Fruit fly (Drosophila melanogaster) whole organism, embryonic: Measurements from ENCODE around the gene ImpL1.

Source experiments
- Aef1 ChIP-seq: fragments of 200-800 bp; sonication (Bioruptor generic); IDR thresholded peaks from 3 replicates; pipeline ENCODE4 v1.3.6; 2022; ENCODE audit warnings: missing biosample characterization, missing genetic modification characterization
- Bgb ChIP-seq: fragments of 200-800 bp; sonication (Bioruptor generic); IDR thresholded peaks from 2 replicates; pipeline ENCODE4 v1.3.6; 2022; ENCODE audit warnings: missing biosample characterization, missing genetic modification characterization; ENCODE audit not compliant: partially characterized antibody
- CG10147 ChIP-seq: fragments of 200-800 bp; sonication (Bioruptor generic); optimal IDR thresholded peaks from 2 replicates; lab custom pipeline; 2019; ENCODE audit warnings: missing biosample characterization, mild to moderate bottlenecking, missing genetic modification characterization, moderate library complexity
- CG10274 ChIP-seq: fragments of 200-800 bp; sonication (Bioruptor generic); optimal IDR thresholded peaks from 3 replicates; lab custom pipeline; 2017; ENCODE audit warnings: missing biosample characterization, mild to moderate bottlenecking, missing genetic modification characterization
- CG10462 ChIP-seq: fragments of 200-800 bp; sonication (Bioruptor generic); optimal IDR thresholded peaks from 2 replicates; lab custom pipeline; 2016; ENCODE audit warnings: missing biosample characterization, missing genetic modification characterization
- CG11695 ChIP-seq: fragments of 200-800 bp; sonication (Bioruptor generic); IDR thresholded peaks from 3 replicates; pipeline ENCODE4 v1.3.6; 2022; ENCODE audit warnings: missing biosample characterization, missing genetic modification characterization
- CG13624 ChIP-seq: fragments of 200-800 bp; sonication (Bioruptor generic); optimal IDR thresholded peaks from 2 replicates; lab custom pipeline; 2016; ENCODE audit warnings: missing biosample characterization, missing genetic modification characterization
- CG15514 ChIP-seq: fragments of 200-800 bp; sonication (Bioruptor generic); optimal IDR thresholded peaks from 3 replicates; lab custom pipeline; 2017; ENCODE audit warnings: missing biosample characterization, missing genetic modification characterization, mild to moderate bottlenecking, moderate library complexity, missing genetic modification reagents
- CG17829 ChIP-seq: fragments of 200-800 bp; optimal IDR thresholded peaks from 2 replicates; lab custom pipeline; 2019; ENCODE audit warnings: missing biosample characterization, mild to moderate bottlenecking, missing genetic modification characterization, moderate library complexity
- CG18262 ChIP-seq: fragments of 200-800 bp; optimal IDR thresholded peaks from 3 replicates; lab custom pipeline; 2019; ENCODE audit warnings: missing biosample characterization, mild to moderate bottlenecking, missing genetic modification characterization, moderate library complexity
- CG18476 ChIP-seq: fragments of 200-800 bp; sonication (Bioruptor generic); optimal IDR thresholded peaks from 2 replicates; lab custom pipeline; 2016; ENCODE audit warnings: missing biosample characterization, mild to moderate bottlenecking, missing genetic modification characterization
- CG18619 ChIP-seq: fragments of 200-800 bp; sonication (Bioruptor generic); optimal IDR thresholded peaks from 3 replicates; lab custom pipeline; 2017; ENCODE audit warnings: missing biosample characterization, mild to moderate bottlenecking, missing genetic modification characterization
- CG31441 ChIP-seq: fragments of 200-800 bp; sonication (Bioruptor generic); IDR thresholded peaks from 2 replicates; pipeline ENCODE4 v1.3.6; 2022; ENCODE audit warnings: missing biosample characterization, missing genetic modification characterization
- CG3847 ChIP-seq: fragments of 200-800 bp; sonication (Bioruptor generic); IDR thresholded peaks from 2 replicates; pipeline ENCODE4 v1.3.6; 2022; ENCODE audit warnings: missing biosample characterization, missing genetic modification characterization
- CG4707 ChIP-seq: fragments of 200-800 bp; sonication (Bioruptor generic); optimal IDR thresholded peaks from 2 replicates; lab custom pipeline; 2018; ENCODE audit warnings: missing biosample characterization, mild to moderate bottlenecking, missing genetic modification characterization, moderate library complexity
- CG7372 ChIP-seq: fragments of 200-800 bp; sonication (Bioruptor generic); IDR thresholded peaks from 2 replicates; pipeline ENCODE4 v1.3.6; 2022; ENCODE audit warnings: missing biosample characterization, missing genetic modification characterization
- CG8388 ChIP-seq: fragments of 200-800 bp; sonication (Bioruptor generic); optimal IDR thresholded peaks from 2 replicates; lab custom pipeline; 2019; ENCODE audit warnings: missing biosample characterization, mild to moderate bottlenecking, missing genetic modification characterization, moderate library complexity
- Elba2 ChIP-seq: fragments of 200-800 bp; sonication (Bioruptor generic); optimal IDR thresholded peaks from 3 replicates; lab custom pipeline; 2016; ENCODE audit warnings: missing biosample characterization, missing genetic modification characterization
- Fer1 ChIP-seq: fragments of 200-800 bp; sonication (Bioruptor generic); optimal IDR thresholded peaks from 2 replicates; lab custom pipeline; 2017; ENCODE audit warnings: missing biosample characterization, mild to moderate bottlenecking, missing genetic modification characterization
- HLH3B ChIP-seq: fragments of 200-800 bp; sonication (Bioruptor generic); IDR thresholded peaks from 2 replicates; pipeline ENCODE4 v1.3.6; 2022; ENCODE audit warnings: missing biosample characterization, missing genetic modification characterization
- Lim3 ChIP-seq: fragments of 200-800 bp; sonication (Bioruptor generic); IDR thresholded peaks from 2 replicates; pipeline ENCODE4 v1.3.6; 2022; ENCODE audit warnings: missing biosample characterization, missing genetic modification characterization
- MTF-1 ChIP-seq: fragments of 200-800 bp; sonication (Bioruptor generic); optimal IDR thresholded peaks from 2 replicates; lab custom pipeline; 2018; ENCODE audit warnings: missing biosample characterization, mild to moderate bottlenecking, missing genetic modification characterization, borderline replicate concordance
- Myb ChIP-seq: fragments of 200-800 bp; sonication (Bioruptor generic); optimal IDR thresholded peaks from 2 replicates; lab custom pipeline; 2016; ENCODE audit warnings: missing biosample characterization, missing genetic modification characterization
- Nf-YB ChIP-seq: fragments of 200-800 bp; sonication (Bioruptor generic); optimal IDR thresholded peaks from 3 replicates; lab custom pipeline; 2019; ENCODE audit warnings: missing biosample characterization, mild to moderate bottlenecking, missing genetic modification characterization, moderate library complexity
- NfI ChIP-seq: fragments of 200-800 bp; sonication (Bioruptor generic); optimal IDR thresholded peaks from 3 replicates; lab custom pipeline; 2018; ENCODE audit warnings: missing biosample characterization, mild to moderate bottlenecking, missing genetic modification characterization, moderate library complexity
- Oli ChIP-seq: fragments of 200-800 bp; sonication (Bioruptor generic); optimal IDR thresholded peaks from 2 replicates; lab custom pipeline; 2018; ENCODE audit warnings: missing biosample characterization, mild to moderate bottlenecking, missing genetic modification characterization, moderate library complexity
- PHDP ChIP-seq: fragments of 200-800 bp; sonication (Bioruptor generic); optimal IDR thresholded peaks from 3 replicates; lab custom pipeline; 2018; ENCODE audit warnings: missing biosample characterization, mild to moderate bottlenecking, missing genetic modification characterization, moderate library complexity
- Ravus ChIP-seq: fragments of 200-800 bp; sonication (Bioruptor generic); IDR thresholded peaks from 2 replicates; pipeline ENCODE4 v1.3.6; 2022; ENCODE audit warnings: missing biosample characterization, missing genetic modification characterization
- Rfx ChIP-seq: fragments of 200-800 bp; sonication (Bioruptor generic); IDR thresholded peaks from 2 replicates; pipeline ENCODE4 v1.3.6; 2022; ENCODE audit warnings: missing biosample characterization, missing genetic modification characterization
- ash1 ChIP-seq: fragments of 200-800 bp; sonication (Bioruptor generic); optimal IDR thresholded peaks from 2 replicates; lab custom pipeline; 2018; ENCODE audit warnings: missing biosample characterization, mild to moderate bottlenecking, missing genetic modification characterization
- bowl ChIP-seq: fragments of 200-800 bp; sonication (Bioruptor generic); IDR thresholded peaks from 2 replicates; pipeline ENCODE4 v1.3.6; 2022; ENCODE audit warnings: missing biosample characterization, missing genetic modification characterization
- cg ChIP-seq: fragments of 200-800 bp; sonication (Bioruptor generic); optimal IDR thresholded peaks from 3 replicates; lab custom pipeline; 2019; ENCODE audit warnings: missing biosample characterization, mild to moderate bottlenecking, missing genetic modification characterization, moderate library complexity
- chinmo ChIP-seq: fragments of 200-800 bp; sonication (Bioruptor generic); IDR thresholded peaks from 4 replicates; pipeline ENCODE4 v1.3.6; 2022; ENCODE audit warnings: missing biosample characterization, missing genetic modification characterization; ENCODE audit not compliant: partially characterized antibody
- ci ChIP-seq: fragments of 200-800 bp; sonication (Bioruptor generic); IDR thresholded peaks from 3 replicates; pipeline ENCODE4 v1.3.6; 2022; ENCODE audit warnings: missing biosample characterization, missing genetic modification characterization
- dmrt11E ChIP-seq: fragments of 200-800 bp; sonication (Bioruptor generic); optimal IDR thresholded peaks from 3 replicates; lab custom pipeline; 2018; ENCODE audit warnings: missing biosample characterization, mild to moderate bottlenecking, missing genetic modification characterization, moderate library complexity
- dmrt99B ChIP-seq: fragments of 200-800 bp; sonication (Bioruptor generic); optimal IDR thresholded peaks from 2 replicates; lab custom pipeline; 2018; ENCODE audit warnings: missing biosample characterization, mild to moderate bottlenecking, missing genetic modification characterization, moderate library complexity
- dysf ChIP-seq: fragments of 200-800 bp; sonication (Bioruptor generic); IDR thresholded peaks from 3 replicates; pipeline ENCODE4 v1.3.6; 2022; ENCODE audit warnings: missing biosample characterization, missing genetic modification characterization
- ftz-f1 ChIP-seq: fragments of 200-800 bp; sonication (Bioruptor generic); optimal IDR thresholded peaks from 2 replicates; lab custom pipeline; 2016; ENCODE audit warnings: missing biosample characterization, missing genetic modification characterization
- hb ChIP-seq: fragments of 200-800 bp; sonication (Bioruptor generic); IDR thresholded peaks from 3 replicates; pipeline ENCODE4 v1.3.6; 2022; ENCODE audit warnings: missing biosample characterization, missing genetic modification characterization; ENCODE audit not compliant: partially characterized antibody
- org-1 ChIP-seq: fragments of 200-800 bp; sonication (Bioruptor generic); optimal IDR thresholded peaks from 2 replicates; lab custom pipeline; 2017; ENCODE audit warnings: missing biosample characterization, missing genetic modification characterization
- pan ChIP-seq, 4 experiments: fragments of >200 bp in 3 of 4; fragments of 200-800 bp in 1 of 4; sonication (Bioruptor generic) in 1 of 4; optimal IDR thresholded peaks in 3 of 4; IDR thresholded peaks in 1 of 4; 2 replicates each; pipeline versions ENCODE4 v1.3.6 to Lab custom; 2017 to 2022; ENCODE audit warnings: missing biosample characterization in 2 of 4, missing genetic modification characterization in 2 of 4, mixed read lengths in 1 of 4
- rib ChIP-seq: fragments of 200-800 bp; sonication (Bioruptor generic); IDR thresholded peaks from 2 replicates; pipeline ENCODE4 v1.3.6; 2022; ENCODE audit warnings: missing biosample characterization, missing genetic modification characterization
- ro ChIP-seq: fragments of 200-800 bp; sonication (Bioruptor generic); IDR thresholded peaks from 2 replicates; pipeline ENCODE4 v1.3.6; 2022; ENCODE audit warnings: missing biosample characterization, missing genetic modification characterization
- slbo ChIP-seq: fragments of 200-800 bp; sonication (Bioruptor generic); IDR thresholded peaks from 2 replicates; pipeline ENCODE4 v1.3.6; 2022; ENCODE audit warnings: missing biosample characterization, missing genetic modification characterization
- slp2 ChIP-seq: fragments of 200-800 bp; sonication (Bioruptor generic); optimal IDR thresholded peaks from 2 replicates; lab custom pipeline; 2016; ENCODE audit warnings: missing biosample characterization, missing genetic modification characterization
- stc ChIP-seq: fragments of 200-800 bp; sonication (Bioruptor generic); IDR thresholded peaks from 2 replicates; pipeline ENCODE4 v1.3.6; 2022; ENCODE audit warnings: missing biosample characterization, missing genetic modification characterization
- usp ChIP-seq: fragments of >200 bp; optimal IDR thresholded peaks from 2 replicates; lab custom pipeline; 2017; ENCODE audit warnings: missing biosample characterization, missing genetic modification characterization
- vvl ChIP-seq: fragments of 200-800 bp; sonication (Bioruptor generic); IDR thresholded peaks from 2 replicates; pipeline ENCODE4 v1.3.6; 2022; ENCODE audit warnings: missing biosample characterization, missing genetic modification characterization
- wek ChIP-seq: fragments of 200-800 bp; sonication (Bioruptor generic); optimal IDR thresholded peaks from 3 replicates; lab custom pipeline; 2018; ENCODE audit warnings: missing biosample characterization, mild to moderate bottlenecking, missing genetic modification characterization, moderate library complexity

ImpL1 gene

dm6 chr3L:13403141-13403867 lies 20.7 kb downstream of the ImpL1 start (continued):
- TF ChIP-seq Fer1 (GFP tag; lab: Kevin White, UChicago) (no peak), CG10274 (no peak), slp2 (GFP tag; lab: Kevin White, UChicago) (peak; percentile 5), Rfx (no peak), CG10462 (no peak), Aef1 (GFP tag; lab: Robert Waterston, UW) (no peak), bowl (GFP tag; lab: Robert Waterston, UW) (no peak), vvl (GFP tag; lab: Robert Waterston, UW) (0 out of 2 replicates have a peak, but pooled peaks have one; percentile 23), ash1 (GFP tag; lab: Kevin White, UChicago) (no peak), CG13624 (GFP tag; lab: Kevin White, UChicago) (no peak), MTF-1 (peak; percentile 57), slbo (no peak), dysf (GFP tag; lab: Robert Waterston, UW) (no peak), pan (optimal IDR thresholded peaks at IDR 0.05; lab: Kevin White, UChicago) (no peak), pan (GFP tag; optimal IDR thresholded peaks at IDR 0.05 in 1 of 2, IDR thresholded peaks at IDR 0.05 in 1 of 2) (peak in 1 of 2 experiments; percentile 16), dmrt11E (tag; lab: Kevin White, UChicago) (peak; percentile 70), NfI (GFP tag; lab: Kevin White, UChicago) (no peak), ro (GFP tag; lab: Robert Waterston, UW) (no peak), ftz-f1 (no peak), PHDP (tag; lab: Kevin White, UChicago) (no peak), CG10147 (no peak), wek (GFP tag; lab: Kevin White, UChicago) (no peak), ci (no peak), HLH3B (GFP tag; lab: Robert Waterston, UW) (no peak), Oli (tag; lab: Kevin White, UChicago) (peak; percentile 16), CG18619 (GFP tag; lab: Kevin White, UChicago) (no peak), chinmo (GFP tag; lab: Robert Waterston, UW) (peak; percentile 49; the same call in 1 of the 4 replicates), CG18476 (GFP tag; lab: Kevin White, UChicago) (no peak), CG18262 (tag; lab: Kevin White, UChicago) (peak; percentile 84), org-1 (GFP tag; lab: Kevin White, UChicago) (no peak), Lim3 (GFP tag; lab: Robert Waterston, UW) (no peak), cg (peak; percentile 81), CG15514 (GFP tag; lab: Kevin White, UChicago) (no peak), Bgb (GFP tag; lab: Robert Waterston, UW) (no peak), Nf-YB (peak; percentile 98), CG7372 (GFP tag; lab: Robert Waterston, UW) (no peak), Myb (no peak), dmrt99B (tag; lab: Kevin White, UChicago) (peak; percentile 52), CG4707 (GFP tag; lab: Kevin White, UChicago) (no peak), stc (GFP tag; lab: Robert Waterston, UW) (no peak), Ravus (GFP tag; lab: Robert Waterston, UW) (no peak), Elba2 (GFP tag; lab: Kevin White, UChicago) (no peak), rib (peak; percentile 32; the same call in 1 of the 2 replicates), CG17829 (tag; lab: Kevin White, UChicago) (peak; percentile 35), CG8388 (peak; percentile 33), hb (GFP tag; lab: Robert Waterston, UW) (no peak), CG3847 (no peak), usp (GFP tag; lab: Kevin White, UChicago) (no peak), CG31441 (GFP tag; lab: Robert Waterston, UW) (peak; percentile 60; the same call in 1 of the 2 replicates), CG11695 (no peak)
